Fruit fly (Drosophila melanogaster) whole organism, embryonic: ENCODE data around the gene mtsh.

Source experiments
- B-H1 ChIP-seq: fragments of 200-800 bp; sonication (Bioruptor generic); IDR thresholded peaks from 3 replicates; pipeline ENCODE4 v1.3.6; 2022; ENCODE audit warnings: missing biosample characterization, missing genetic modification characterization
- Blimp-1 ChIP-seq: fragments of 200-800 bp; sonication (Bioruptor generic); optimal IDR thresholded peaks from 3 replicates; lab custom pipeline; 2018; ENCODE audit warnings: missing biosample characterization, missing genetic modification characterization, mild to moderate bottlenecking, moderate library complexity, missing genetic modification reagents
- CG10366 ChIP-seq: fragments of 200-800 bp; sonication (Bioruptor generic); IDR thresholded peaks from 2 replicates; pipeline ENCODE4 v1.3.6; 2022; ENCODE audit warnings: missing biosample characterization, missing genetic modification characterization
- CG12155 ChIP-seq: fragments of 200-800 bp; sonication (Bioruptor generic); optimal IDR thresholded peaks from 3 replicates; lab custom pipeline; 2016; ENCODE audit warnings: missing biosample characterization, missing genetic modification characterization
- CG14014 ChIP-seq: fragments of 200-800 bp; sonication (Bioruptor generic); IDR thresholded peaks from 2 replicates; pipeline ENCODE4 v1.3.6; 2022; ENCODE audit warnings: missing biosample characterization, missing genetic modification characterization
- CG14441 ChIP-seq: fragments of 200-800 bp; sonication (Bioruptor generic); IDR thresholded peaks from 2 replicates; pipeline ENCODE4 v1.3.6; 2022; ENCODE audit warnings: missing biosample characterization, missing genetic modification characterization
- CG15073 ChIP-seq: fragments of 200-800 bp; sonication (Bioruptor generic); optimal IDR thresholded peaks from 2 replicates; lab custom pipeline; 2016; ENCODE audit warnings: missing biosample characterization, missing genetic modification characterization
- CG15269 ChIP-seq: fragments of 200-800 bp; sonication (Bioruptor generic); optimal IDR thresholded peaks from 2 replicates; lab custom pipeline; 2018; ENCODE audit warnings: missing biosample characterization, mild to moderate bottlenecking, missing genetic modification characterization, moderate library complexity
- CG16863 ChIP-seq: fragments of 200-800 bp; sonication (Bioruptor generic); optimal IDR thresholded peaks from 3 replicates; lab custom pipeline; 2016; ENCODE audit warnings: missing biosample characterization, missing genetic modification characterization
- CG18764 ChIP-seq: fragments of 200-800 bp; sonication (Bioruptor generic); optimal IDR thresholded peaks from 3 replicates; lab custom pipeline; 2016; ENCODE audit warnings: missing biosample characterization, missing genetic modification characterization
- CG2116 ChIP-seq: fragments of 200-800 bp; sonication (Bioruptor generic); optimal IDR thresholded peaks from 3 replicates; lab custom pipeline; 2018; ENCODE audit warnings: missing biosample characterization, mild to moderate bottlenecking, missing genetic modification characterization
- CG2875 ChIP-seq: fragments of 200-800 bp; sonication (Bioruptor generic); optimal IDR thresholded peaks from 2 replicates; lab custom pipeline; 2017; ENCODE audit warnings: missing biosample characterization, mild to moderate bottlenecking, missing genetic modification characterization, missing genetic modification reagents
- CG30431 ChIP-seq: fragments of 200-800 bp; sonication (Bioruptor generic); optimal IDR thresholded peaks from 2 replicates; lab custom pipeline; 2017; ENCODE audit warnings: missing biosample characterization, missing genetic modification characterization
- CG34422 ChIP-seq: fragments of 200-800 bp; sonication (Bioruptor generic); IDR thresholded peaks from 3 replicates; pipeline ENCODE4 v1.3.6; 2022; ENCODE audit warnings: missing biosample characterization, missing genetic modification characterization
- CG6813 ChIP-seq: fragments of 200-800 bp; sonication (Bioruptor generic); optimal IDR thresholded peaks from 2 replicates; lab custom pipeline; 2017; ENCODE audit warnings: missing biosample characterization, missing genetic modification characterization, mild to moderate bottlenecking, moderate library complexity, missing genetic modification reagents
- CG8281 ChIP-seq: fragments of 200-800 bp; sonication (Bioruptor generic); optimal IDR thresholded peaks from 2 replicates; lab custom pipeline; 2018; ENCODE audit warnings: missing biosample characterization, mild to moderate bottlenecking, missing genetic modification characterization, moderate library complexity
- Camta ChIP-seq: fragments of 200-800 bp; sonication (Bioruptor generic); optimal IDR thresholded peaks from 2 replicates; lab custom pipeline; 2016; ENCODE audit warnings: missing biosample characterization, missing genetic modification characterization
- CoRest ChIP-seq: fragments of 200-800 bp; sonication (Bioruptor generic); optimal IDR thresholded peaks from 3 replicates; lab custom pipeline; 2018; ENCODE audit warnings: missing biosample characterization, mild to moderate bottlenecking, missing genetic modification characterization, moderate library complexity
- D19B ChIP-seq: fragments of 200-800 bp; sonication (Bioruptor generic); optimal IDR thresholded peaks from 2 replicates; lab custom pipeline; 2017; ENCODE audit warnings: missing biosample characterization, mild to moderate bottlenecking, missing genetic modification characterization
- Dad ChIP-seq: fragments of 200-800 bp; sonication (Bioruptor generic); optimal IDR thresholded peaks from 3 replicates; lab custom pipeline; 2016; ENCODE audit warnings: missing biosample characterization, missing genetic modification characterization
- Doc3 ChIP-seq: fragments of 200-800 bp; sonication (Bioruptor generic); IDR thresholded peaks from 3 replicates; pipeline ENCODE4 v1.3.6; 2022; ENCODE audit warnings: missing biosample characterization, missing genetic modification characterization; ENCODE audit not compliant: partially characterized antibody
- ERR ChIP-seq: fragments of 200-800 bp; sonication (Bioruptor generic); optimal IDR thresholded peaks from 2 replicates; lab custom pipeline; 2016; ENCODE audit warnings: missing biosample characterization, missing genetic modification characterization
- Ets65A ChIP-seq: fragments of 200-800 bp; sonication (Bioruptor generic); peaks from one replicate; lab custom pipeline; 2016; ENCODE audit warnings: missing biosample characterization, missing genetic modification characterization
- H15 ChIP-seq: fragments of 200-800 bp; sonication (Bioruptor generic); IDR thresholded peaks from 3 replicates; pipeline ENCODE4 v1.3.6; 2022; ENCODE audit warnings: missing biosample characterization, missing genetic modification characterization
- Lpt ChIP-seq: fragments of >200 bp; optimal IDR thresholded peaks from 2 replicates; lab custom pipeline; 2018; ENCODE audit warnings: missing biosample characterization, missing genetic modification characterization
- Ptx1 ChIP-seq: fragments of 200-800 bp; sonication (Bioruptor generic); IDR thresholded peaks from 2 replicates; pipeline ENCODE4 v1.3.6; 2022; ENCODE audit warnings: missing biosample characterization, missing genetic modification characterization
- Spps ChIP-seq: fragments of 200-800 bp; sonication (Bioruptor generic); optimal IDR thresholded peaks from 2 replicates; lab custom pipeline; 2018; ENCODE audit warnings: missing biosample characterization, mild to moderate bottlenecking, missing genetic modification characterization
- abd-A ChIP-seq: fragments of 200-800 bp; sonication (Bioruptor generic); optimal IDR thresholded peaks from 3 replicates; lab custom pipeline; 2019; ENCODE audit warnings: missing biosample characterization, mild to moderate bottlenecking, missing genetic modification characterization, moderate library complexity
- amos ChIP-seq: fragments of 200-800 bp; sonication (Bioruptor generic); IDR thresholded peaks from 2 replicates; pipeline ENCODE4 v1.3.6; 2022; ENCODE audit warnings: missing biosample characterization, missing genetic modification characterization; ENCODE audit not compliant: partially characterized antibody
- ase ChIP-seq: fragments of 200-800 bp; sonication (Bioruptor generic); IDR thresholded peaks from 3 replicates; pipeline ENCODE4 v1.3.6; 2022; ENCODE audit warnings: missing biosample characterization, missing genetic modification characterization
- caup ChIP-seq: fragments of 200-800 bp; sonication (Bioruptor generic); optimal IDR thresholded peaks from 3 replicates; lab custom pipeline; 2017; ENCODE audit warnings: missing biosample characterization, mild to moderate bottlenecking, missing genetic modification characterization, moderate library complexity; ENCODE audit not compliant: severe bottlenecking
- chif ChIP-seq, 2 experiments: fragments of 200-800 bp; sonication (Bioruptor generic); optimal IDR thresholded peaks; 3 replicates each; lab custom pipeline; 2016; ENCODE audit warnings: missing biosample characterization in 2 of 2, missing genetic modification characterization in 2 of 2
- crol ChIP-seq: fragments of 200-800 bp; sonication (Bioruptor generic); IDR thresholded peaks from 2 replicates; pipeline ENCODE4 v1.3.6; 2022; ENCODE audit warnings: missing biosample characterization, missing genetic modification characterization
- dati ChIP-seq: fragments of 200-800 bp; sonication (Bioruptor generic); IDR thresholded peaks from 2 replicates; pipeline ENCODE4 v1.3.6; 2022; ENCODE audit warnings: missing biosample characterization, missing genetic modification characterization
- esg ChIP-seq: fragments of 200-800 bp; sonication (Bioruptor generic); conservative IDR thresholded peaks from 2 replicates; pipeline ENCODE4 v1.3.6; 2022; ENCODE audit warnings: missing biosample characterization, missing genetic modification characterization
- fru ChIP-seq: fragments of >200 bp; optimal IDR thresholded peaks from 2 replicates; lab custom pipeline; 2017
- gcm ChIP-seq: fragments of 200-800 bp; sonication (Bioruptor generic); optimal IDR thresholded peaks from 2 replicates; lab custom pipeline; 2019; ENCODE audit warnings: missing biosample characterization, mild to moderate bottlenecking, missing genetic modification characterization, moderate library complexity
- grn ChIP-seq: fragments of 200-800 bp; sonication (Bioruptor generic); optimal IDR thresholded peaks from 3 replicates; lab custom pipeline; 2017; ENCODE audit warnings: missing biosample characterization, missing genetic modification characterization
- kah ChIP-seq: fragments of 200-800 bp; sonication (Bioruptor generic); optimal IDR thresholded peaks from 2 replicates; lab custom pipeline; 2018; ENCODE audit warnings: missing biosample characterization, mild to moderate bottlenecking, missing genetic modification characterization
- kay ChIP-seq: fragments of 200-800 bp; sonication (Bioruptor generic); optimal IDR thresholded peaks from 2 replicates; lab custom pipeline; 2016; ENCODE audit warnings: missing biosample characterization, missing genetic modification characterization
- luna ChIP-seq: fragments of 200-800 bp; sonication (Bioruptor generic); optimal IDR thresholded peaks from 2 replicates; lab custom pipeline; 2016; ENCODE audit warnings: missing biosample characterization, missing genetic modification characterization
- peb ChIP-seq: fragments of 200-800 bp; sonication (Bioruptor generic); IDR thresholded peaks from 2 replicates; pipeline ENCODE4 v1.3.6; 2022; ENCODE audit warnings: missing biosample characterization, missing genetic modification characterization
- pfk ChIP-seq: fragments of 200-800 bp; sonication (Bioruptor generic); optimal IDR thresholded peaks from 2 replicates; lab custom pipeline; 2018; ENCODE audit warnings: missing biosample characterization, mild to moderate bottlenecking, missing genetic modification characterization, moderate library complexity
- pnt ChIP-seq: fragments of 200-800 bp; sonication (Bioruptor generic); optimal IDR thresholded peaks from 3 replicates; lab custom pipeline; 2016; ENCODE audit warnings: missing biosample characterization, missing genetic modification characterization
- pzg ChIP-seq: fragments of 200-800 bp; sonication (Bioruptor generic); optimal IDR thresholded peaks from 3 replicates; lab custom pipeline; 2018; ENCODE audit warnings: missing biosample characterization, mild to moderate bottlenecking, missing genetic modification characterization, moderate library complexity
- repo ChIP-seq: fragments of 200-800 bp; sonication (Bioruptor generic); optimal IDR thresholded peaks from 2 replicates; lab custom pipeline; 2016; ENCODE audit warnings: missing biosample characterization, missing genetic modification characterization
- sna ChIP-seq: fragments of 200-800 bp; sonication (Bioruptor generic); IDR thresholded peaks from 2 replicates; pipeline ENCODE4 v1.3.6; 2022; ENCODE audit warnings: missing biosample characterization, missing genetic modification characterization; ENCODE audit not compliant: partially characterized antibody
- usp ChIP-seq: fragments of >200 bp; optimal IDR thresholded peaks from 2 replicates; lab custom pipeline; 2017; ENCODE audit warnings: missing biosample characterization, missing genetic modification characterization
- vnd ChIP-seq: fragments of 200-800 bp; sonication (Bioruptor generic); IDR thresholded peaks from 3 replicates; pipeline ENCODE4 v1.3.6; 2022; ENCODE audit warnings: missing biosample characterization, missing genetic modification characterization; ENCODE audit not compliant: partially characterized antibody
- wdn ChIP-seq: fragments of 200-800 bp; sonication (Bioruptor generic); IDR thresholded peaks from 2 replicates; pipeline ENCODE4 v1.3.6; 2022; ENCODE audit warnings: missing biosample characterization, missing genetic modification characterization
- zfh1 ChIP-seq: fragments of 200-800 bp; sonication (Bioruptor generic); IDR thresholded peaks from 3 replicates; pipeline ENCODE4 v1.3.6; 2022; ENCODE audit warnings: missing biosample characterization, missing genetic modification characterization

The mtsh gene

DNA sequence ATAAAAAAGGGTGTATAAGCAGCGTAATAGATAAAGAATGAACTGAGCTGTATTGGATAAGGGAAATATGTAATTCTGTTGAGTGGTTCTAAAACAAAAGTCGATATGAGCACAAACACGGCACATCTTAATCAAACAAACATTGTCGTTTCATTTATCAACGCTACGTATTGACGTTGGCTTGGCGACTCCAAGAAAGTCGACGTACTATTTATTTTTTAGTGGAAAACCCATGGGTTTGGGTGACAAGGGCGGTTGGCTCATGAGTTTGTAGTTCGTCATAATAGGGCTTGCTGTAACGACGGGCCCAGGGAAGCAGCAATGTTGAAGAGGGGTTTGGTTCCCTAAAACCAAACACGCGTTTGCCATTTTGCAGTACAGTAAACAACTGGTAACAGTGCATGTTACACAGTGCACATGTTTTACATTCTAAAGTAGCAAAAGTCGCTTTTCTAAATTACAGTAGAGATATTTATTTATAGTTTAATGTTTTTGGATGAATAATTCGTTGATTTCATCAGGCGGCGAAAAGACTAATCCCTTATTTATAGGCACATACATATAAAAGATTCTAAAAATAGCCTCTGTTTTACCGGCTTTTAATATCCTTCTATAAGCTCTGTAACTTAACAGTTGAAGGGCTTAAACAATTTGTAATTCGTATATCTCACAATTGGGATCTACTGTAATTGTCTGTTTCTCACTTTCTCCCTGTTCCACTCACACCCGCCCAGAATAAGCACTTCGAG is 41.7 kb upstream of the mtsh start (continued):
- TF ChIP-seq Spps (tag; lab: Kevin White, UChicago): no peak
- TF ChIP-seq zfh1 (GFP tag; lab: Robert Waterston, UW): no peak
- TF ChIP-seq CG14441 (GFP tag; lab: Robert Waterston, UW): no peak
- TF ChIP-seq Doc3: no peak
- TF ChIP-seq CG10366 (GFP tag; lab: Robert Waterston, UW): no peak
- no peak for TF ChIP-seq grn (GFP tag; lab: Kevin White, UChicago)
- no peak for TF ChIP-seq Lpt
- TF ChIP-seq sna (GFP tag; lab: Robert Waterston, UW): no peak
- TF ChIP-seq CG12155 (GFP tag; lab: Kevin White, UChicago): no peak
- TF ChIP-seq pzg: no peak
- TF ChIP-seq ERR: no peak
- no peak for TF ChIP-seq CG15073
- no peak for TF ChIP-seq CG34422 (GFP tag; lab: Robert Waterston, UW)
- no peak for TF ChIP-seq H15 (GFP tag; lab: Robert Waterston, UW)
- no peak for TF ChIP-seq CG14014
- peak; percentile 9 for TF ChIP-seq Ets65A
- no peak for TF ChIP-seq CG16863 (GFP tag; lab: Kevin White, UChicago)
- no peak for TF ChIP-seq abd-A (tag; lab: Kevin White, UChicago)
- no peak for TF ChIP-seq CG18764 (GFP tag; lab: Kevin White, UChicago)
- no peak for TF ChIP-seq CG30431
- no peak for TF ChIP-seq Camta (GFP tag; lab: Kevin White, UChicago)
- TF ChIP-seq Ptx1 (GFP tag; lab: Robert Waterston, UW): no peak
- peak; percentile 37 for TF ChIP-seq CoRest (tag; lab: Kevin White, UChicago)
- no peak for TF ChIP-seq kay
- TF ChIP-seq CG8281 (tag; lab: Kevin White, UChicago): no peak
- no peak for TF ChIP-seq amos (GFP tag; lab: Robert Waterston, UW)
- no peak for TF ChIP-seq caup (GFP tag; lab: Kevin White, UChicago)
- no peak for TF ChIP-seq CG2116
- no peak for TF ChIP-seq kah (GFP tag; lab: Kevin White, UChicago)
- TF ChIP-seq CG15269 (tag; lab: Kevin White, UChicago): no peak
- no peak for TF ChIP-seq crol (GFP tag; lab: Robert Waterston, UW)
- no peak for TF ChIP-seq CG2875 (GFP tag; lab: Kevin White, UChicago)
- no peak for TF ChIP-seq fru
- TF ChIP-seq chif (GFP tag; optimal IDR thresholded peaks at IDR 0.05; lab: Kevin White, UChicago): no peak
- TF ChIP-seq CG6813: no peak
- no peak for TF ChIP-seq D19B (GFP tag; lab: Kevin White, UChicago)
- TF ChIP-seq vnd (GFP tag; lab: Robert Waterston, UW): no peak
- TF ChIP-seq wdn: no peak
- TF ChIP-seq gcm (GFP tag; lab: Kevin White, UChicago): no peak
- no peak for TF ChIP-seq repo (GFP tag; lab: Kevin White, UChicago)
- TF ChIP-seq peb: no peak
- no peak for TF ChIP-seq esg (GFP tag; lab: Robert Waterston, UW)
- no peak for TF ChIP-seq B-H1 (GFP tag; lab: Robert Waterston, UW)
- TF ChIP-seq pfk: peak; percentile 12
- no peak for TF ChIP-seq usp (GFP tag; lab: Kevin White, UChicago)
- no peak for TF ChIP-seq Dad (GFP tag; lab: Kevin White, UChicago)
- no peak for TF ChIP-seq luna
- TF ChIP-seq Blimp-1 (GFP tag; lab: Kevin White, UChicago): peak; percentile 50
- 0 out of 3 replicates have a peak, but pooled peaks have one; percentile 14 for TF ChIP-seq ase (GFP tag; lab: Robert Waterston, UW)
- no peak for TF ChIP-seq dati (GFP tag; lab: Robert Waterston, UW)
- no peak for TF ChIP-seq pnt (GFP tag; lab: Kevin White, UChicago)
